Worm (Caenorhabditis elegans) whole organism, late embryonic: Measurements from ENCODE around the gene tag-335.

Source experiments
- ceh-45 ChIP-seq: fragments of 200-800 bp; sonication (Bioruptor generic); IDR thresholded peaks from 2 replicates; pipeline ENCODE4 v1.3.6; 2022; ENCODE audit warnings: missing genetic modification reagents, missing genetic modification characterization, missing compliant biosample characterization
- che-1 ChIP-seq: sonication (generic microtip); optimal IDR thresholded peaks from 2 replicates; lab custom pipeline; 2016; ENCODE audit warnings: mild to moderate bottlenecking, missing genetic modification characterization, missing compliant biosample characterization
- dmd-4 ChIP-seq: sonication (generic microtip); optimal IDR thresholded peaks from 2 replicates; lab custom pipeline; 2016; ENCODE audit warnings: borderline replicate concordance, missing genetic modification characterization, missing compliant biosample characterization
- ets-4 ChIP-seq: sonication (generic microtip); optimal IDR thresholded peaks from 2 replicates; lab custom pipeline; 2016; ENCODE audit warnings: missing genetic modification characterization, missing compliant biosample characterization
- fkh-10 ChIP-seq: fragments of 150-350 bp; optimal IDR thresholded peaks from 2 replicates; lab custom pipeline; 2014; ENCODE audit warnings: missing biosample characterization, missing genetic modification reagents, missing genetic modification characterization
- hlh-30 ChIP-seq: sonication (generic microtip); optimal IDR thresholded peaks from 2 replicates; lab custom pipeline; 2017; ENCODE audit warnings: antibody characterized with exemption, missing genetic modification characterization, missing compliant biosample characterization; ENCODE audit not compliant: insufficient read depth
- lim-6 ChIP-seq: sonication (generic microtip); optimal IDR thresholded peaks from 2 replicates; lab custom pipeline; 2016; ENCODE audit warnings: missing genetic modification characterization, missing compliant biosample characterization
- lin-11 ChIP-seq: fragments of 200-800 bp; sonication (Bioruptor generic); optimal IDR thresholded peaks from 2 replicates; lab custom pipeline; 2018; ENCODE audit warnings: mild to moderate bottlenecking, missing genetic modification characterization, missing compliant biosample characterization
- pha-4 ChIP-seq: fragments of 150-350 bp; optimal IDR thresholded peaks from 2 replicates; lab custom pipeline; 2018; ENCODE audit warnings: missing biosample characterization, missing genetic modification reagents, missing genetic modification characterization
- ref-2 ChIP-seq: sonication (generic microtip); optimal IDR thresholded peaks from 2 replicates; lab custom pipeline; 2016; ENCODE audit warnings: missing genetic modification characterization, missing compliant biosample characterization
- tbx-2 ChIP-seq: sonication (generic microtip); optimal IDR thresholded peaks from 2 replicates; lab custom pipeline; 2016; ENCODE audit warnings: missing genetic modification characterization, missing compliant biosample characterization
- unc-86 ChIP-seq: sonication (generic microtip); optimal IDR thresholded peaks from 2 replicates; lab custom pipeline; 2016; ENCODE audit warnings: missing genetic modification characterization, missing compliant biosample characterization

ce11 chrIV:12304750-12305149 is 26.4 kb upstream of the tag-335 start:
- TF ChIP-seq lim-6 (tag; lab: Kevin White, UChicago) (no peak), unc-86 (tag; lab: Kevin White, UChicago) (no peak), dmd-4 (tag; lab: Kevin White, UChicago) (no peak), lin-11 (no peak), ceh-45 (GFP tag; lab: Robert Waterston, UW) (no peak), ref-2 (no peak), pha-4 (tag; lab: Kevin White, UChicago) (no peak), che-1 (no peak), tbx-2 (tag; lab: Kevin White, UChicago) (no peak), fkh-10 (GFP tag; lab: Kevin White, UChicago) (no peak), ets-4 (tag; lab: Kevin White, UChicago) (no peak), hlh-30 (tag; lab: Kevin White, UChicago) (no peak)
